Worm (Caenorhabditis elegans): ENCODE data around the gene fbxb-25.

fbxb-25 gene

ce11 chrII:1646199-1646598 is 37.6 kb upstream of the fbxb-25 start, which contains the start of gene ZC204.17:
TSS of gene ZC204.17 (minus strand) at chrII:1646299.
- TF ChIP-seq nhr-12 (tag; optimal IDR thresholded peaks at IDR 0.05) (no peak), ceh-39 (tag; optimal IDR thresholded peaks at IDR 0.05) (no peak), ztf-11 (tag; optimal IDR thresholded peaks at IDR 0.05) (no peak), sem-2 (GFP tag; optimal IDR thresholded peaks at IDR 0.05) (no peak), cnd-1 (tag; optimal IDR thresholded peaks at IDR 0.05) (no peak), mab-5 (tag; optimal IDR thresholded peaks at IDR 0.05) (no peak), pha-4 (tag; optimal IDR thresholded peaks at IDR 0.05) (no peak), M03D4.4 (tag; optimal IDR thresholded peaks at IDR 0.05) (no peak), elt-3 (tag; optimal IDR thresholded peaks at IDR 0.05) (no peak), mep-1 (tag; optimal IDR thresholded peaks at IDR 0.05) (no peak), zip-8 (tag; optimal IDR thresholded peaks at IDR 0.05) (no peak), ces-1 (GFP tag; optimal IDR thresholded peaks at IDR 0.05) (no peak), nhr-28 (tag; optimal IDR thresholded peaks at IDR 0.05) (no peak), snpc-4 (tag; optimal IDR thresholded peaks at IDR 0.05) (no peak), blmp-1 (tag; optimal IDR thresholded peaks at IDR 0.05) (no peak), unc-39 (tag; optimal IDR thresholded peaks at IDR 0.05) (no peak)

ce11 chrII:1648768-1649167 is 35.1 kb upstream of the fbxb-25 start, which contains the start of gene fbxb-21:
TSS of gene fbxb-21 (minus strand) at chrII:1648868.
- TF ChIP-seq M03D4.4 (tag; optimal IDR thresholded peaks at IDR 0.05) (no peak), tbx-8 (GFP tag; optimal IDR thresholded peaks at IDR 0.05) (no peak), ceh-39 (tag; optimal IDR thresholded peaks at IDR 0.05) (no peak), mep-1 (tag; optimal IDR thresholded peaks at IDR 0.05) (no peak), blmp-1 (tag; optimal IDR thresholded peaks at IDR 0.05) (no peak), nhr-12 (tag; optimal IDR thresholded peaks at IDR 0.05) (no peak), drap-1 (GFP tag; optimal IDR thresholded peaks at IDR 0.05) (no peak), ztf-11 (tag; optimal IDR thresholded peaks at IDR 0.05) (no peak), ces-1 (GFP tag; optimal IDR thresholded peaks at IDR 0.05) (no peak), unc-39 (tag; optimal IDR thresholded peaks at IDR 0.05) (no peak)

- no peak for TF ChIP-seq lin-32 (GFP tag; optimal IDR thresholded peaks at IDR 0.05)
- TF ChIP-seq bed-3 (GFP tag; optimal IDR thresholded peaks at IDR 0.05) = no peak
- TF ChIP-seq tbx-8 (GFP tag; optimal IDR thresholded peaks at IDR 0.05) = no peak
- no peak for TF ChIP-seq unc-62 (GFP tag; optimal IDR thresholded peaks at IDR 0.05)
- no peak for TF ChIP-seq ceh-43 (GFP tag; optimal IDR thresholded peaks at IDR 0.05)
- no peak for TF ChIP-seq nhr-12 (tag; optimal IDR thresholded peaks at IDR 0.05)
- no peak for TF ChIP-seq nhr-237 (tag; optimal IDR thresholded peaks at IDR 0.05)
- TF ChIP-seq snpc-4 (tag; optimal IDR thresholded peaks at IDR 0.05) = no peak
- no peak for TF ChIP-seq mep-1 (tag; optimal IDR thresholded peaks at IDR 0.05)
- no peak for TF ChIP-seq unc-120 (tag; optimal IDR thresholded peaks at IDR 0.05; ENCODE audit: poor library complexity, severe bottlenecking)
- no peak for TF ChIP-seq lin-13 (tag; optimal IDR thresholded peaks at IDR 0.05)
- TF ChIP-seq ceh-83 (GFP tag; optimal IDR thresholded peaks at IDR 0.05) = no peak
- no peak for TF ChIP-seq ham-2 (GFP tag; optimal IDR thresholded peaks at IDR 0.05)
- TF ChIP-seq ztf-11 (tag; optimal IDR thresholded peaks at IDR 0.05) = no peak
- TF ChIP-seq mls-2 (tag; optimal IDR thresholded peaks at IDR 0.05) = no peak
- TF ChIP-seq flh-1 (GFP tag; optimal IDR thresholded peaks at IDR 0.05) = no peak
These were observed 33.3 kb upstream of the fbxb-25 start, which contains the start of gene fbxb-20 for ce11 chrII:1650502-1650901. TSS of gene fbxb-20 (minus strand) at chrII:1650602.

ce11 chrII:1651804-1652203 is 32.0 kb upstream of the fbxb-25 start, which contains the start of gene fbxb-16:
TSS of gene fbxb-16 (minus strand) at chrII:1651904.
- TF ChIP-seq snpc-4 (tag; optimal IDR thresholded peaks at IDR 0.05) (no peak), nhr-12 (tag; optimal IDR thresholded peaks at IDR 0.05) (no peak), mls-2 (tag; optimal IDR thresholded peaks at IDR 0.05) (no peak), nhr-76 (tag; optimal IDR thresholded peaks at IDR 0.05) (no peak), lin-13 (tag; optimal IDR thresholded peaks at IDR 0.05) (no peak), sptf-1 (tag; optimal IDR thresholded peaks at IDR 0.05) (no peak)

ce11 chrII:1653397-1653796 is 30.4 kb upstream of the fbxb-25 start, which contains the start of gene fbxb-15:
TSS of gene fbxb-15 (minus strand) at chrII:1653497.
- TF ChIP-seq sptf-1 (tag; optimal IDR thresholded peaks at IDR 0.05) (no peak), flh-1 (GFP tag; optimal IDR thresholded peaks at IDR 0.05) (no peak), bed-3 (GFP tag; optimal IDR thresholded peaks at IDR 0.05) (no peak), nhr-12 (tag; optimal IDR thresholded peaks at IDR 0.05) (no peak), mls-2 (tag; optimal IDR thresholded peaks at IDR 0.05) (no peak), nhr-28 (tag; optimal IDR thresholded peaks at IDR 0.05) (no peak), mep-1 (tag; optimal IDR thresholded peaks at IDR 0.05) (no peak)
